Worm (Caenorhabditis elegans) whole organism, L4/young adult: ENCODE results near the gene ZK546.2.

Experiments used
- dao-5 ChIP-seq: sonication (generic microtip); optimal IDR thresholded peaks from 2 replicates; lab custom pipeline; 2016; ENCODE audit warnings: missing genotype, missing genetic modification characterization, moderate library complexity, missing compliant biosample characterization
- him-1 ChIP-seq: sonication (generic microtip); optimal IDR thresholded peaks from 2 replicates; lab custom pipeline; 2016; ENCODE audit warnings: missing genotype, missing genetic modification reagents, missing genetic modification characterization, missing compliant biosample characterization

- TF ChIP-seq him-1 (no peak), dao-5 (tag; lab: Kevin White, UChicago) (no peak)
Observed at ce11 chrII:4986664-4987063, 40.8 kb downstream of the ZK546.2 start.
